Fruit fly (Drosophila melanogaster): ENCODE results near the gene Glyp.

The Glyp gene

DNA sequence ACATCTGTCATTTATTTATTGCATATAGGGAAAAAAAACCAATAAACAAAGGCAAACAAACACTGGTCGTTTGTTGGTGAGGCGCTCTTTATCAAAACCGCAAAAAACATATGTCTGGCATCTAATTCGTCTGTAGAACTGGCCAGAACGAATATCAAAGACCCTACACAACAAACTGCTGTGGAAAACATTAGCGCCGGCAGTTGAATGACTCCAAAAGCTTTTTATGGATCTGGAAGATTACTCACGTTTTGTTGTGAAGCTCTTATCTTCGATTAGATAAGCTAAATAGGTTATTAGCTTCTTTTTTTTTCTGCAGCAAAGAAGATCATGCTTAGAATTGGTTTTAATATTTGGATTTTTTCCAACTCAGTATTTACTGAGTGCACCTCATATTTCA lies 2.4 kb downstream of the Glyp start (continued):
- peak; percentile 5 for TF ChIP-seq CG4820 (GFP tag; optimal IDR thresholded peaks at IDR 0.05)
- TF ChIP-seq ci (GFP tag; IDR thresholded peaks at IDR 0.05): 0 out of 3 replicates have a peak, but pooled peaks have one; percentile 30
- peak; percentile 36 for TF ChIP-seq lilli (GFP tag; optimal IDR thresholded peaks at IDR 0.05)
- peak; percentile 20; the same call in 1 of the 2 replicates for TF ChIP-seq E2f2 (GFP tag; IDR thresholded peaks at IDR 0.05)
- peak; percentile 33 for TF ChIP-seq Xbp1 (GFP tag; optimal IDR thresholded peaks at IDR 0.05)
- TF ChIP-seq odd (GFP tag; optimal IDR thresholded peaks at IDR 0.05): no peak
- TF ChIP-seq Rfx (GFP tag; IDR thresholded peaks at IDR 0.05): peak; percentile 31
- peak; percentile 23 for TF ChIP-seq HLH54F (GFP tag; optimal IDR thresholded peaks at IDR 0.05)
- peak in 1 of 2 experiments; percentile 24 for TF ChIP-seq Pdp1 (GFP tag; optimal IDR thresholded peaks at IDR 0.05)
- peak; percentile 1 for TF ChIP-seq Hsf (GFP tag; optimal IDR thresholded peaks at IDR 0.05)
- TF ChIP-seq CG2202 (tag; optimal IDR thresholded peaks at IDR 0.05): no peak
- peak; percentile 19 to 24 for TF ChIP-seq dpn (GFP tag; optimal IDR thresholded peaks at IDR 0.05)
- peak; percentile 69 for TF ChIP-seq cwo (GFP tag; optimal IDR thresholded peaks at IDR 0.05)
- peak; percentile 7 for TF ChIP-seq CG12155 (GFP tag; optimal IDR thresholded peaks at IDR 0.05)
- TF ChIP-seq grn (GFP tag; optimal IDR thresholded peaks at IDR 0.05): peak; percentile 15
- peak; percentile 0 for TF ChIP-seq disco-r (GFP tag; optimal IDR thresholded peaks at IDR 0.05)
- TF ChIP-seq CG10274 (GFP tag; optimal IDR thresholded peaks at IDR 0.05): peak; percentile 98
- peak; percentile 29 for TF ChIP-seq CG12769 (tag; optimal IDR thresholded peaks at IDR 0.05)
- TF ChIP-seq Atf6 (GFP tag; IDR thresholded peaks at IDR 0.05): peak; percentile 43; the same call in 1 of the 2 replicates
- peak; percentile 26 for TF ChIP-seq ind (GFP tag; optimal IDR thresholded peaks at IDR 0.05)

DNA sequence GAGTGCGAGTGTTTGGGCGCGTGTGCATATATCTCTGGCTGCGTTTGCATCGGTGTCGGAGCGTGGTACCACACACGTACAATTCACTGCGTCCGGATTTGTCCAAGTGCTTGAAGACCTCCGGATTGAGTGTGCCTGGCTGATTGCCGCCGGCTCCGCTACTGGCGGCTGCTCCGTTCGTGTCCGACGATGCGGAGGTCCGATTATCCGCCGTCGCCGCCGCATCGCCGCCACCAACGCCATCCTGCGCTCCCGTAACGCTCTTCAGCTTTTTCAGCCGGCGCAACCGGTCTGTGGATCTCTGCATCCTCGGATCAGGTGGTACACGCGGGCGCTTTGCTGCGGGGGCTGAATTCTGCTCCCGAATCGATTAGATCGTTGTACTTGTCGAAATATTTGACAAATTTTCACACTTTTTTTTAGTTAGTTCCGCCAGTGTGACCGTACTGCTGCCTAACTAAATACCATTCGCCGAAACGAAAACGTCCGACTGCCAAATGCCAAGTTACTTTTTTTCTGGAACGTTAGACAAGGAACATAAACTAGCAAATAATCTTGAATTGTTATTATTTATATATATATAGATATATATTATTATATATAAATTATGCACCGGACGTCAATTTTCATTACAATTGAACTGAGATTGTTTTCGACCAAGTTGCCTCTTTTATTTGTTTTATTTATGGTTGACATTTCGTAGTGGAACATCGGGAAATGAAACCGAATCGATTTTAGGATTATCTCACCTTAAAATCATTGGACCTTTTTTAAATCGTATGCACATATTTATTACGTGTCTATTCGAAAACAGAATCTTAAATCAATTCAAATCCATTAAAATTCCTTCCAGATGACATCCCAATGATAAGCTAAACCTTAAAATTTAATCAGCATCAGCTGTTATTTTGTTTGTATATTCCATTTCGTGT lies 14.4 kb downstream of the Glyp start, which contains the start of gene tho2:
Gene tho2 (minus strand): TSS at position 463 of the 932 bp plus-strand sequence.
- TF ChIP-seq CG42726 (GFP tag; IDR thresholded peaks at IDR 0.05; ENCODE audit: partially characterized antibody): 0 out of 2 replicates have a peak, but pooled peaks have one; percentile 14
- TF ChIP-seq CG11504 (tag; optimal IDR thresholded peaks at IDR 0.05): no peak
- no peak for TF ChIP-seq grau (tag; optimal IDR thresholded peaks at IDR 0.05)
- no peak for TF ChIP-seq chm (GFP tag; IDR thresholded peaks at IDR 0.05)
- no peak for TF ChIP-seq CG2199 (GFP tag; IDR thresholded peaks at IDR 0.05)
- TF ChIP-seq ssp (GFP tag; IDR thresholded peaks at IDR 0.05): peak; percentile 75
- no peak for TF ChIP-seq CoRest (tag; optimal IDR thresholded peaks at IDR 0.05)
- TF ChIP-seq CG10147 (GFP tag; optimal IDR thresholded peaks at IDR 0.05): no peak
- TF ChIP-seq sna (GFP tag; IDR thresholded peaks at IDR 0.05; ENCODE audit: partially characterized antibody): no peak
- no peak for TF ChIP-seq Sry-β (GFP tag; optimal IDR thresholded peaks at IDR 0.05)
- TF ChIP-seq CG33213 (GFP tag; optimal IDR thresholded peaks at IDR 0.05): no peak
- no peak for TF ChIP-seq CG16863 (GFP tag; optimal IDR thresholded peaks at IDR 0.05)
- TF ChIP-seq B-H1 (GFP tag; IDR thresholded peaks at IDR 0.05): no peak
- TF ChIP-seq Sox100B (GFP tag; optimal IDR thresholded peaks at IDR 0.05): no peak
- peak; percentile 49 for TF ChIP-seq CG17802 (tag; optimal IDR thresholded peaks at IDR 0.05)
- TF ChIP-seq CG9797 (GFP tag; optimal IDR thresholded peaks at IDR 0.05): peak; percentile 53
- TF ChIP-seq CG7745 (tag; optimal IDR thresholded peaks at IDR 0.05): no peak
- no peak for TF ChIP-seq CG4404 (GFP tag; IDR thresholded peaks at IDR 0.05)
- TF ChIP-seq grn (GFP tag; optimal IDR thresholded peaks at IDR 0.05): no peak
- no peak for TF ChIP-seq CG11695 (GFP tag; IDR thresholded peaks at IDR 0.05)
- no peak for TF ChIP-seq CG1647 (GFP tag; optimal IDR thresholded peaks at IDR 0.05)
- TF ChIP-seq C15 (GFP tag; IDR thresholded peaks at IDR 0.05): no peak
- TF ChIP-seq p53 (GFP tag; optimal IDR thresholded peaks at IDR 0.05): no peak
- no peak for TF ChIP-seq slp2 (GFP tag; optimal IDR thresholded peaks at IDR 0.05)
- no peak for TF ChIP-seq Atf3 (GFP tag; optimal IDR thresholded peaks at IDR 0.05)
- TF ChIP-seq trh (GFP tag; optimal IDR thresholded peaks at IDR 0.05): no peak
- peak in 1 of 2 experiments; percentile 48 for TF ChIP-seq crp (GFP tag; optimal IDR thresholded peaks at IDR 0.05)
- no peak for TF ChIP-seq tup (GFP tag; optimal IDR thresholded peaks at IDR 0.05)
- TF ChIP-seq vvl (GFP tag; IDR thresholded peaks at IDR 0.05): no peak
- no peak for TF ChIP-seq CG10274 (GFP tag; optimal IDR thresholded peaks at IDR 0.05)
